Worm (Caenorhabditis elegans): ENCODE measurements around the gene F58E2.5.

F58E2.5 gene

ce11 chrIV:3442513-3442912 lies 2.2 kb upstream of the F58E2.5 start:
- TF ChIP-seq him-1 (tag; optimal IDR thresholded peaks at IDR 0.05) = no peak
- no peak for TF ChIP-seq W03F9.2 (tag; optimal IDR thresholded peaks at IDR 0.05)
- TF ChIP-seq dao-5 (tag; optimal IDR thresholded peaks at IDR 0.05) = no peak

DNA sequence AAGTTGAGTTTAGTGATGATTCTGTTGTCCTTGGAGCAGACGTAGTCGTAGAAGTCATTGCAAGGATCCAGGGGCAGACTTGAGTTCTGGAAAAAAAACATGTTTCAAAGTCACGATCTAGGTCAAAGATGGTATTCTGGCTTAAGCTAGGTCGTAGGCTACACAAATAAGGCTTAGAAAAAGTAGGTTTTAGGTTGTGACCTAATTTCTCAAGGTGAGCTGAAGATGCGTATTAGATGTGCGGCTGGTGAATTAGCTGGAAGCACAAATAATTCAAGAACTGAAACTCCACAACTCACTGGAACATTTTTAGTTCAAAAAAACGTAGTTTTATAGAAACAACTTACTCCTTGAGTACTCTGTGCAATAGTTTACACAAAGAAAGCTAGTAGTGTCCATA lies 613 bp upstream of the F58E2.5 start, which contains the start of gene F09D12.2:
TSS of gene F09D12.2 (minus strand) at position 101 of the 400 bp plus-strand sequence.
- TF ChIP-seq W03F9.2 (tag; optimal IDR thresholded peaks at IDR 0.05) (no peak), him-1 (tag; optimal IDR thresholded peaks at IDR 0.05) (no peak), dao-5 (tag; optimal IDR thresholded peaks at IDR 0.05) (no peak)

DNA sequence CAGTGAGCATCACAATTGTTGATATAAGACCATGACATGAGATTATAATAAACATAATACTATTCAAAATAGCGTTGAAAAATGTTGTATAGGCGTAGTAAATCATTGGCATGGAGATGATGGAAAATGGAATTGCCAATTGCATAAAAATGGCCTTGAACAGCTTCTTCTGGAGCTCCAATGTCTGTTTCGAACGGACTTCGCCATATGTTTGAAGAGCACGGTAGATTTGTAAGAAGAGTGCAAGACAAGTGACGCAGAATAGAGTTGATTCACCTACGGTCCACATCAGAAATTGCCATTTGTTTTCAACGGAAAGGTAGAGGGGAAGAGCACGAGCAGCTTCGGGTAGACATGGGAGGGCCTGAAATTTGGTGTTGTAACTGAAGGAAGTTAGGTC lies 2.6 kb downstream of the F58E2.5 start:
- no peak for TF ChIP-seq him-1 (tag; optimal IDR thresholded peaks at IDR 0.05)
- TF ChIP-seq dao-5 (tag; optimal IDR thresholded peaks at IDR 0.05) = no peak
- TF ChIP-seq W03F9.2 (tag; optimal IDR thresholded peaks at IDR 0.05) = no peak

DNA sequence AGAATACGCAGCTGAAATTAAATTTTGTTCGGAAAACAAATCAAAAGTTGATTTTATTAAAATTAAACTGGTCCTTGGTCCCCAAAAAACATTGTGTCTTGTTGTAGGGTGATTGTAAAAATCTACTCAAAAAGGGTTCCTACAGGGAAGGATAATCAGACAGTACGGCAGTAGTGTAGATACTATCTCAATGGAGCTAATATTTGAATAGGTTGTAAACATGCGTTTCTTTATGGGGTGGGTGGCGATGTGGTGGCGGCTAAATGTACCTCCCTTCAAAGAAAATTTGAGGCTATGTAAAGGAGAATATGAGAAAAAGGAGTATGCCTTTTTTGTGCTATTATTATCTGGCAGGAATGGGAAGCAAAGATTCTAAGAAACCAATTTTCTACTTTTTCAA lies 7.8 kb downstream of the F58E2.5 start:
- TF ChIP-seq W03F9.2 (tag; optimal IDR thresholded peaks at IDR 0.05) = no peak
- no peak for TF ChIP-seq him-1 (tag; optimal IDR thresholded peaks at IDR 0.05)
- TF ChIP-seq dao-5 (tag; optimal IDR thresholded peaks at IDR 0.05) = no peak

DNA sequence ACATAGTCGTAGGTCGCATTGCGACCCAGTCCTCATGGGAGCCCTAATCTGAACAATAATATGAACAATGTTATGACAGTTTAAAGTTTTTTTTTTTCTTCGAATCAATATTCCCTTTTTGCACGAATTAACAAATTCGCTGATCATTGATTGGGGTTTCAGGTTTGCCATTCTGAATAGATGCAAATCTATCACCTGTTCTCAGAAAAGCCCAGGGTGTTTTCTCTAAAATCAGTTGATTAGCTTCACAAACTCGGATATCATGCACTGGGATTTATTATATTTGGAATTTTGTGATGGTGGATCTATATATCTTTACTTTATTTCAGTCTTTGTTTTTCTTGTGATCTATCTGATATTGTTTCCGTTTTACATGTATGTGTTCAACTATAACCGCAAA lies 8.6 kb downstream of the F58E2.5 start, which contains the start of gene srz-23:
TSS of gene srz-23 (plus strand) at position 263 of the 400 bp plus-strand sequence.
- TF ChIP-seq him-1 (tag; optimal IDR thresholded peaks at IDR 0.05) (no peak), W03F9.2 (tag; optimal IDR thresholded peaks at IDR 0.05) (no peak), dao-5 (tag; optimal IDR thresholded peaks at IDR 0.05) (no peak)

DNA sequence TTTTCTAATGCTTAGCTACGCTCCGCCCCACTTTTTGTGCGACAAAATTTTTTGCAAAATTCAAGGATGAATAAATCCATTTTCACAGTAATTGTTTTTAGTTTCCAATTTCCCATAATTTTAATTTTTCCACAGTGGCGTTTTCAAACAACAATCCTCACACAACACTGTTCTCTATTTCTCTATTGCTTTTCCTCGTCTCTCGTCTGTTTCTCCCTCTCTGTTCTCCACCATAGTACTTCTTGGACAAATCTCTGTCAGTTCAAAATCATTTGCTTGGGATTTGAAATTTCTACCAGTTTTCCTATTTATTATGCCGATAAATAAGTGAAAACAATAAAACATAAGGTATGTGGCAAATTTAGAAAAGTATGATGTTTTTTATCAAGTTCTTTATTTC lies 18.5 kb downstream of the F58E2.5 start, which contains the start of gene F58E2.4:
TSS of gene F58E2.4 (plus strand) at position 134 of the 400 bp plus-strand sequence.
- TF ChIP-seq him-1 (tag; optimal IDR thresholded peaks at IDR 0.05) = no peak
- TF ChIP-seq dao-5 (tag; optimal IDR thresholded peaks at IDR 0.05) = no peak
- TF ChIP-seq W03F9.2 (tag; optimal IDR thresholded peaks at IDR 0.05) = no peak

DNA sequence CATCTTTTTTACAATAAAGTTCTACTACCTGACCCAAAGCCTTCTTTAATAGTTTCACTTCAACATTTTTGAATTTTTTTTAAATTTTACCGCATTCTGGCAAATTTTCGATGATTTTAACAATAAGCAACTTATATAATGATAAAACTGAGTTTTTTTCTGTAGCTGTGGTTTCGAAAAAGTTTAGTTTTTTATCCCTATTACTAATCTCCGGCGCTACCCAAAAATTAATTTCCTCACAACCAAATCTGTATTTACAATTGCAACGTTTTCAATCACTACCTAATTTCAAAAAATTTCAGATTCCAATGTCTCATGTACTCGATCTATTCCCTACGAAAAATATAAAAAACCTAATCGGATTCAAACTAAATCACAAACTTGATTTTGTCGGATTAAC lies 22.4 kb downstream of the F58E2.5 start, which contains the start of gene F58E2.3:
TSS of gene F58E2.3 (plus strand) at position 301 of the 400 bp plus-strand sequence.
- TF ChIP-seq dao-5 (tag; optimal IDR thresholded peaks at IDR 0.05) (no peak), him-1 (tag; optimal IDR thresholded peaks at IDR 0.05) (no peak), W03F9.2 (tag; optimal IDR thresholded peaks at IDR 0.05) (no peak)

- TF ChIP-seq W03F9.2 (tag; optimal IDR thresholded peaks at IDR 0.05) (no peak), him-1 (tag; optimal IDR thresholded peaks at IDR 0.05) (no peak), dao-5 (tag; optimal IDR thresholded peaks at IDR 0.05) (no peak)
Observed at ce11 chrIV:3467751-3468150, 23.0 kb downstream of the F58E2.5 start.

DNA sequence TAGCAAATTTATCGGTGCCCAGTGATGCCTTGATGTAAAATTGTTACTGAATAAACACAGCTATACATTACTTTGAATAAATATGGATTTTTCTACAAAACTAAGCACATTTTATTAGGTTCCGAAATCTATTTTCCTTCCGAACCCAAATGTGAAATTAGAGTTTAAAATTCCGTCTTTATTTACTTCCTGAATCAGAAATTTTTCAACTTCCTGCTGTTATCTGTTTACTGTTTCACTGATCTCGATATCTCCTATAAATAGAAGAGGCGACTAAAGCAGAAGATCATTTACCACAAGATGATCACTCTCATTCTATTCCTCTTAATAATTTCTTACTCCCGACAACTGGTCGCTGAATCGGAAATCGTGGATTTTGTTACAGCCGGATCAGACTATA lies 25.0 kb downstream of the F58E2.5 start, which contains the start of gene F58E2.2:
TSS of gene F58E2.2 (plus strand) at position 301 of the 400 bp plus-strand sequence.
- no peak for TF ChIP-seq dao-5 (tag; optimal IDR thresholded peaks at IDR 0.05)
- TF ChIP-seq W03F9.2 (tag; optimal IDR thresholded peaks at IDR 0.05) = no peak
- no peak for TF ChIP-seq him-1 (tag; optimal IDR thresholded peaks at IDR 0.05)

DNA sequence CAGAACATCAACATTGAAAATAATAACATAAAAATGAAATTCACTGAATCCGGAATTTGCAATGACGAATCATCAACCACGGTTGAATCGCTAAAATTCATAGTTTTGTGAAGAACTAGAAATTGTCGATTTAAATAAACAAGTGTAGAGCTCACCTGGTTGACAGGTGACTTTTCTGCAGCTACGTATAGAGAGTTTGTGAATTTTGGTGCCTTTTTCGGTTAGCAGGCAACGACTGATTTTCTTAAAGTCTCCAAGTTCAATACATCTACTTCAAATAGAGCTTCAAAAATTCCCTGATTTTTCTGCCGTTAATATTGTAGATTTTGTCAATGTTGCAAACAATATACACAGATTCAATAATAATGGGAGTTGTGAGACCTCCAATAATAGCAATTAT lies 32.4 kb downstream of the F58E2.5 start, which contains the start of gene srz-69:
TSS of gene srz-69 (minus strand) at position 101 of the 400 bp plus-strand sequence.
- TF ChIP-seq him-1 (tag; optimal IDR thresholded peaks at IDR 0.05) (no peak), W03F9.2 (tag; optimal IDR thresholded peaks at IDR 0.05) (no peak), dao-5 (tag; optimal IDR thresholded peaks at IDR 0.05) (no peak)

- TF ChIP-seq dao-5 (tag; optimal IDR thresholded peaks at IDR 0.05) = no peak
- TF ChIP-seq him-1 (tag; optimal IDR thresholded peaks at IDR 0.05) = no peak
- no peak for TF ChIP-seq W03F9.2 (tag; optimal IDR thresholded peaks at IDR 0.05)
Observed at ce11 chrIV:3478911-3479385, 34.2 kb downstream of the F58E2.5 start, which contains the start of the genes srz-70 and C09G12.5. Gene srz-70 (minus strand): TSS chrIV:3479011. Gene C09G12.5 (plus strand): TSS chrIV:3479335.

DNA sequence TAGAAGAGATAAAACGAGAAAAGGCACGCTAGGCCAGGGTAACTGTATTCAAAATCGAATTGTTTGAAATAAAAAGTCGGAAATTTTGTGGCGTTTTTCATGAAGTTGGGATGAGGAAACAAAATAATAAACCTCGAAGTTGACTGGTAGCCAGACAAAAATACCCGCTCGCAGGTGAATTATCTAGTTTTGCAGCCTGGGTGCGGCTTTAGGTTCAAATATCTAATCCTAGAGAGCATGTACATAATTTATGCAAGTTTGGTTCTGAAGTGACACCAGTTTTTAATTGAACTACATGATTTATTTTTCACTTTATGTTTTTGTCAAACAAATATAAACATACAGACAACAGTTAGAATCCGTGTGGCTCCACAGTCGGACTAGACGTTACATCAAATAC lies 37.0 kb downstream of the F58E2.5 start, which contains the start of gene srz-37:
TSS of gene srz-37 (minus strand) at position 101 of the 400 bp plus-strand sequence.
- no peak for TF ChIP-seq W03F9.2 (tag; optimal IDR thresholded peaks at IDR 0.05)
- TF ChIP-seq dao-5 (tag; optimal IDR thresholded peaks at IDR 0.05) = no peak
- no peak for TF ChIP-seq him-1 (tag; optimal IDR thresholded peaks at IDR 0.05)

ce11 chrIV:3482195-3482959 lies 37.7 kb downstream of the F58E2.5 start, which contains the start of gene srz-82:
Gene srz-82 (plus strand): TSS chrIV:3482895.
- TF ChIP-seq W03F9.2 (tag; optimal IDR thresholded peaks at IDR 0.05) = no peak
- TF ChIP-seq him-1 (tag; optimal IDR thresholded peaks at IDR 0.05) = no peak
- TF ChIP-seq dao-5 (tag; optimal IDR thresholded peaks at IDR 0.05) = no peak

DNA sequence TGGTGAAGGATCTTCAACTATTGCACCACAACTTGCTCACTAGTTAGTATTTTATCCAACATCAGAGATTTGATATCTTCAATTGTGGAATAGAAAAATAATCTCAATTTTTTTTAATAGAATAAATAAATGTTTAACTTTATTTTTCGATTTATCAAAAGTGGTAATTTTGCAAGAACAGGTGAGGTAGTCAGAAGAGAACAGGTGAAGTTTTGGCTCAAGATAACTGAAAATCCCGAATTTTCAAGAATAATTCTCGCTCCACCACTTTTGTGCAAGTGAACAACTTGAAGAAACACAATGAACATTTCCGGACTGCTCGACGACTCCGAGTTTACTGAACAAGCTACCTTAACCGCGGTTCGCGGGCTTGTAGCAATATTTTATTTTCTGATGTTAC lies 46.8 kb downstream of the F58E2.5 start, which contains the start of gene srz-78:
TSS of gene srz-78 (plus strand) at position 301 of the 400 bp plus-strand sequence.
- TF ChIP-seq W03F9.2 (tag; optimal IDR thresholded peaks at IDR 0.05) (no peak), him-1 (tag; optimal IDR thresholded peaks at IDR 0.05) (no peak), dao-5 (tag; optimal IDR thresholded peaks at IDR 0.05) (no peak)

Measured in whole organism, L4/young adult.